Worm (Caenorhabditis elegans) whole organism, mixed stage, embryonic: ENCODE results near the gene H35N09.1.
A peak's percentile ranks its signal among the peaks of the same experiment; 100 is the strongest.

Experiments used
- ces-1 ChIP-seq: fragments of 150-350 bp; optimal IDR thresholded peaks from 2 replicates; lab custom pipeline; 2014; ENCODE audit warnings: missing biosample characterization, missing genetic modification reagents, missing genetic modification characterization
- ham-2 ChIP-seq: fragments of 200-800 bp; sonication (Bioruptor generic); optimal IDR thresholded peaks from 2 replicates; lab custom pipeline; 2018; ENCODE audit warnings: mild to moderate bottlenecking, missing genetic modification characterization, missing compliant biosample characterization
- hlh-1 ChIP-seq: fragments of 150-350 bp; optimal IDR thresholded peaks from 2 replicates; lab custom pipeline; 2014; ENCODE audit warnings: missing biosample characterization, missing genetic modification reagents, missing genetic modification characterization
- lin-13 ChIP-seq: fragments of 150-350 bp; optimal IDR thresholded peaks from 2 replicates; lab custom pipeline; 2014; ENCODE audit warnings: missing biosample characterization, missing genetic modification characterization
- lsy-2 ChIP-seq: fragments of 150-350 bp; optimal IDR thresholded peaks from 2 replicates; lab custom pipeline; 2014; ENCODE audit warnings: missing biosample characterization, missing genetic modification characterization
- mab-5 ChIP-seq: fragments of 150-350 bp; optimal IDR thresholded peaks from 2 replicates; lab custom pipeline; 2014; ENCODE audit warnings: missing biosample characterization, missing genetic modification characterization
- nhr-12 ChIP-seq: fragments of 150-350 bp; optimal IDR thresholded peaks from 2 replicates; lab custom pipeline; 2014; ENCODE audit warnings: missing biosample characterization, missing genetic modification characterization
- nhr-2 ChIP-seq: fragments of 150-350 bp; optimal IDR thresholded peaks from 2 replicates; lab custom pipeline; 2014; ENCODE audit warnings: missing biosample characterization, missing genetic modification characterization
- nhr-237 ChIP-seq: fragments of 150-350 bp; optimal IDR thresholded peaks from 2 replicates; lab custom pipeline; 2014; ENCODE audit warnings: missing biosample characterization, missing genetic modification characterization
- nhr-28 ChIP-seq: fragments of 150-350 bp; optimal IDR thresholded peaks from 2 replicates; lab custom pipeline; 2014; ENCODE audit warnings: missing biosample characterization, missing genetic modification characterization
- pha-4 ChIP-seq: fragments of 150-350 bp; optimal IDR thresholded peaks from 2 replicates; lab custom pipeline; 2018; ENCODE audit warnings: missing biosample characterization, missing genetic modification reagents, missing genetic modification characterization
- snpc-4 ChIP-seq: fragments of 150-350 bp; optimal IDR thresholded peaks from 2 replicates; lab custom pipeline; 2014; ENCODE audit warnings: missing biosample characterization, missing genetic modification characterization
- unc-62 ChIP-seq: fragments of 150-350 bp; optimal IDR thresholded peaks from 2 replicates; lab custom pipeline; 2014; ENCODE audit warnings: missing biosample characterization, missing genetic modification reagents, missing genetic modification characterization

- no peak for TF ChIP-seq ces-1
- TF ChIP-seq mab-5 (tag; lab: Kevin White, UChicago), result no peak
- no peak for TF ChIP-seq lsy-2 (tag; lab: Kevin White, UChicago)
- TF ChIP-seq ham-2 (GFP tag; lab: Kevin White, UChicago), result peak; percentile 53
- TF ChIP-seq nhr-12, result no peak
- no peak for TF ChIP-seq pha-4 (tag; lab: Kevin White, UChicago)
- no peak for TF ChIP-seq lin-13
- TF ChIP-seq nhr-237 (tag; lab: Kevin White, UChicago), result no peak
- no peak for TF ChIP-seq snpc-4 (tag; lab: Kevin White, UChicago)
- no peak for TF ChIP-seq nhr-2 (tag; lab: Kevin White, UChicago)
- peak; percentile 95 for TF ChIP-seq unc-62 (GFP tag; lab: Kevin White, UChicago)
- peak; percentile 55 for TF ChIP-seq hlh-1 (tag; lab: Kevin White, UChicago)
- no peak for TF ChIP-seq nhr-28 (tag; lab: Kevin White, UChicago)
Observed at ce11 chrX:8568423-8568903, 36.7 kb upstream of the H35N09.1 start.
